Fruit fly (Drosophila melanogaster) whole organism, embryonic: ENCODE measurements around the gene cni.

ENCODE experiments used
- Bdp1 ChIP-seq: fragments of 200-800 bp; sonication (Bioruptor generic); optimal IDR thresholded peaks from 3 replicates; lab custom pipeline; 2016; ENCODE audit warnings: missing biosample characterization, missing genetic modification characterization
- CG10979 ChIP-seq: fragments of 200-800 bp; sonication (Bioruptor generic); optimal IDR thresholded peaks from 2 replicates; lab custom pipeline; 2018; ENCODE audit warnings: missing biosample characterization, mild to moderate bottlenecking, missing genetic modification characterization, moderate library complexity
- CG11696 ChIP-seq: fragments of 200-800 bp; sonication (Bioruptor generic); IDR thresholded peaks from 2 replicates; pipeline ENCODE4 v1.3.6; 2022; ENCODE audit warnings: missing biosample characterization, missing genetic modification characterization
- CG14667 ChIP-seq: fragments of 200-800 bp; sonication (Bioruptor generic); IDR thresholded peaks from 2 replicates; pipeline ENCODE4 v1.3.6; 2022; ENCODE audit warnings: missing biosample characterization, missing genetic modification characterization
- CG16813 ChIP-seq: fragments of 200-800 bp; sonication (Bioruptor generic); IDR thresholded peaks from 3 replicates; pipeline ENCODE4 v1.3.6; 2022; ENCODE audit warnings: missing biosample characterization, missing genetic modification characterization; ENCODE audit not compliant: partially characterized antibody
- CG18262 ChIP-seq: fragments of 200-800 bp; optimal IDR thresholded peaks from 3 replicates; lab custom pipeline; 2019; ENCODE audit warnings: missing biosample characterization, mild to moderate bottlenecking, missing genetic modification characterization, moderate library complexity
- CG2120 ChIP-seq: fragments of 200-800 bp; sonication (Bioruptor generic); optimal IDR thresholded peaks from 3 replicates; lab custom pipeline; 2016; ENCODE audit warnings: missing biosample characterization, missing genetic modification characterization
- CG33213 ChIP-seq: fragments of 200-800 bp; sonication (Bioruptor generic); optimal IDR thresholded peaks from 3 replicates; lab custom pipeline; 2016; ENCODE audit warnings: missing biosample characterization, missing genetic modification characterization
- CG34422 ChIP-seq: fragments of 200-800 bp; sonication (Bioruptor generic); IDR thresholded peaks from 3 replicates; pipeline ENCODE4 v1.3.6; 2022; ENCODE audit warnings: missing biosample characterization, missing genetic modification characterization
- CG3838 ChIP-seq: fragments of 200-800 bp; sonication (Bioruptor generic); optimal IDR thresholded peaks from 3 replicates; lab custom pipeline; 2016; ENCODE audit warnings: missing biosample characterization, missing genetic modification characterization
- CG4730 ChIP-seq: fragments of 200-800 bp; sonication (Bioruptor generic); IDR thresholded peaks from 2 replicates; pipeline ENCODE4 v1.3.6; 2022; ENCODE audit warnings: missing biosample characterization, missing genetic modification characterization
- CG4854 ChIP-seq: fragments of 200-800 bp; sonication (Bioruptor generic); optimal IDR thresholded peaks from 2 replicates; lab custom pipeline; 2016; ENCODE audit warnings: missing biosample characterization, missing genetic modification characterization, inconsistent platforms
- CG6272 ChIP-seq: fragments of 200-800 bp; sonication (Bioruptor generic); IDR thresholded peaks from 2 replicates; pipeline ENCODE4 v1.3.6; 2022; ENCODE audit warnings: missing biosample characterization, missing genetic modification characterization
- CG6765 ChIP-seq: fragments of 200-800 bp; sonication (Bioruptor generic); optimal IDR thresholded peaks from 3 replicates; lab custom pipeline; 2017; ENCODE audit warnings: missing biosample characterization, mild to moderate bottlenecking, missing genetic modification characterization
- CG8089 ChIP-seq: fragments of 200-800 bp; sonication (Bioruptor generic); optimal IDR thresholded peaks from 3 replicates; lab custom pipeline; 2016; ENCODE audit warnings: missing biosample characterization, missing genetic modification characterization
- CG8765 ChIP-seq: fragments of 200-800 bp; sonication (Bioruptor generic); IDR thresholded peaks from 2 replicates; pipeline ENCODE4 v1.3.6; 2022; ENCODE audit warnings: missing biosample characterization, missing genetic modification characterization
- Chrac-16 ChIP-seq: fragments of 200-800 bp; sonication (Bioruptor generic); optimal IDR thresholded peaks from 3 replicates; lab custom pipeline; 2016; ENCODE audit warnings: missing biosample characterization, missing genetic modification characterization
- CrebB ChIP-seq: fragments of 200-800 bp; sonication (Bioruptor generic); optimal IDR thresholded peaks from 3 replicates; lab custom pipeline; 2018; ENCODE audit warnings: missing biosample characterization, mild to moderate bottlenecking, missing genetic modification characterization
- D19A ChIP-seq: fragments of 200-800 bp; optimal IDR thresholded peaks from 3 replicates; lab custom pipeline; 2019; ENCODE audit warnings: missing biosample characterization, mild to moderate bottlenecking, missing genetic modification characterization, moderate library complexity
- Dip3 ChIP-seq: fragments of 200-800 bp; sonication (Bioruptor generic); optimal IDR thresholded peaks from 3 replicates; lab custom pipeline; 2016; ENCODE audit warnings: missing biosample characterization, missing genetic modification characterization
- Doc2 ChIP-seq: fragments of 200-800 bp; sonication (Bioruptor generic); IDR thresholded peaks from 2 replicates; pipeline ENCODE4 v1.3.6; 2022; ENCODE audit warnings: missing biosample characterization, missing genetic modification characterization
- H15 ChIP-seq: fragments of 200-800 bp; sonication (Bioruptor generic); IDR thresholded peaks from 3 replicates; pipeline ENCODE4 v1.3.6; 2022; ENCODE audit warnings: missing biosample characterization, missing genetic modification characterization
- Hr39 ChIP-seq: fragments of >200 bp; optimal IDR thresholded peaks from 2 replicates; lab custom pipeline; 2017
- MTF-1 ChIP-seq: fragments of 200-800 bp; sonication (Bioruptor generic); optimal IDR thresholded peaks from 2 replicates; lab custom pipeline; 2018; ENCODE audit warnings: missing biosample characterization, mild to moderate bottlenecking, missing genetic modification characterization, borderline replicate concordance
- Med ChIP-seq: fragments of 200-800 bp; sonication (Bioruptor generic); peaks from one replicate; lab custom pipeline; 2016; ENCODE audit warnings: missing biosample characterization, missing genetic modification characterization, mild to moderate bottlenecking, inconsistent platforms, moderate library complexity
- Mes4 ChIP-seq: fragments of 200-800 bp; sonication (Bioruptor generic); optimal IDR thresholded peaks from 2 replicates; lab custom pipeline; 2016; ENCODE audit warnings: missing biosample characterization, missing genetic modification characterization
- Optix ChIP-seq: fragments of 200-800 bp; sonication (Bioruptor generic); IDR thresholded peaks from 3 replicates; pipeline ENCODE4 v1.3.6; 2022; ENCODE audit warnings: missing biosample characterization, missing genetic modification characterization
- Sin3A ChIP-seq: fragments of >200 bp; optimal IDR thresholded peaks from 2 replicates; lab custom pipeline; 2018
- Sry-δ ChIP-seq: fragments of 200-800 bp; sonication (Bioruptor generic); optimal IDR thresholded peaks from 2 replicates; lab custom pipeline; 2016; ENCODE audit warnings: missing biosample characterization, missing genetic modification characterization
- ap ChIP-seq: fragments of 200-800 bp; sonication (Bioruptor generic); IDR thresholded peaks from 2 replicates; pipeline ENCODE4 v1.3.6; 2022; ENCODE audit warnings: missing biosample characterization, missing genetic modification characterization
- bbx ChIP-seq: fragments of 200-800 bp; sonication (Bioruptor generic); IDR thresholded peaks from 2 replicates; pipeline ENCODE4 v1.3.6; 2022; ENCODE audit warnings: missing biosample characterization, missing genetic modification characterization; ENCODE audit not compliant: partially characterized antibody
- dysf ChIP-seq: fragments of 200-800 bp; sonication (Bioruptor generic); IDR thresholded peaks from 3 replicates; pipeline ENCODE4 v1.3.6; 2022; ENCODE audit warnings: missing biosample characterization, missing genetic modification characterization
- exex ChIP-seq: fragments of 200-800 bp; sonication (Bioruptor generic); optimal IDR thresholded peaks from 4 replicates; lab custom pipeline; 2018; ENCODE audit warnings: missing biosample characterization, mild to moderate bottlenecking, missing genetic modification characterization, moderate library complexity
- gsb-n ChIP-seq: fragments of 200-800 bp; sonication (Bioruptor generic); optimal IDR thresholded peaks from 3 replicates; lab custom pipeline; 2018; ENCODE audit warnings: missing biosample characterization, mild to moderate bottlenecking, missing genetic modification characterization
- h ChIP-seq: fragments of >200 bp; optimal IDR thresholded peaks from 2 replicates; lab custom pipeline; 2017
- hbn ChIP-seq: fragments of 200-800 bp; sonication (Bioruptor generic); IDR thresholded peaks from 2 replicates; pipeline ENCODE4 v1.3.6; 2022; ENCODE audit warnings: missing biosample characterization, missing genetic modification characterization; ENCODE audit not compliant: partially characterized antibody
- insv ChIP-seq, 2 experiments: fragments of 200-800 bp; sonication (Bioruptor generic); optimal IDR thresholded peaks; 3 replicates each; lab custom pipeline; 2016 to 2018; ENCODE audit warnings: missing biosample characterization in 2 of 2, missing genetic modification characterization in 2 of 2
- kah ChIP-seq: fragments of 200-800 bp; sonication (Bioruptor generic); optimal IDR thresholded peaks from 2 replicates; lab custom pipeline; 2018; ENCODE audit warnings: missing biosample characterization, mild to moderate bottlenecking, missing genetic modification characterization
- klu ChIP-seq: fragments of 200-800 bp; sonication (Bioruptor generic); IDR thresholded peaks from 2 replicates; pipeline ENCODE4 v1.3.6; 2022; ENCODE audit warnings: missing biosample characterization, missing genetic modification characterization
- lola ChIP-seq, 3 experiments: fragments of >200 bp in 2 of 3; fragments of 200-800 bp in 1 of 3; sonication (Bioruptor generic) in 1 of 3; optimal IDR thresholded peaks; 2 replicates each; lab custom pipeline; 2017 to 2019; ENCODE audit warnings: missing biosample characterization in 3 of 3, missing genetic modification characterization in 3 of 3, mild to moderate bottlenecking in 1 of 3, moderate library complexity in 1 of 3
- lov ChIP-seq, 2 experiments: fragments of 200-800 bp in 1 of 2; fragments of >200 bp in 1 of 2; sonication (Bioruptor generic) in 1 of 2; IDR thresholded peaks in 1 of 2; optimal IDR thresholded peaks in 1 of 2; 2 replicates in 1 of 2; 3 replicates in 1 of 2; pipeline versions ENCODE4 v1.3.6 to Lab custom; 2017 to 2022; ENCODE audit warnings: missing biosample characterization in 1 of 2, missing genetic modification characterization in 1 of 2
- nau ChIP-seq: fragments of 200-800 bp; sonication (Bioruptor generic); optimal IDR thresholded peaks from 3 replicates; lab custom pipeline; 2017; ENCODE audit warnings: missing biosample characterization, mild to moderate bottlenecking, missing genetic modification characterization, missing genetic modification reagents
- pnt ChIP-seq: fragments of 200-800 bp; sonication (Bioruptor generic); optimal IDR thresholded peaks from 3 replicates; lab custom pipeline; 2016; ENCODE audit warnings: missing biosample characterization, missing genetic modification characterization
- rib ChIP-seq: fragments of 200-800 bp; sonication (Bioruptor generic); IDR thresholded peaks from 2 replicates; pipeline ENCODE4 v1.3.6; 2022; ENCODE audit warnings: missing biosample characterization, missing genetic modification characterization
- sob ChIP-seq: fragments of 200-800 bp; sonication (Bioruptor generic); IDR thresholded peaks from 2 replicates; pipeline ENCODE4 v1.3.6; 2022; ENCODE audit warnings: missing biosample characterization, missing genetic modification characterization
- ttk ChIP-seq: fragments of 200-800 bp; sonication (Bioruptor generic); IDR thresholded peaks from 2 replicates; pipeline ENCODE4 v2.1.2; 2022; ENCODE audit warnings: missing biosample characterization, missing genetic modification characterization
- usp ChIP-seq: fragments of >200 bp; optimal IDR thresholded peaks from 2 replicates; lab custom pipeline; 2017; ENCODE audit warnings: missing biosample characterization, missing genetic modification characterization

cni gene

DNA sequence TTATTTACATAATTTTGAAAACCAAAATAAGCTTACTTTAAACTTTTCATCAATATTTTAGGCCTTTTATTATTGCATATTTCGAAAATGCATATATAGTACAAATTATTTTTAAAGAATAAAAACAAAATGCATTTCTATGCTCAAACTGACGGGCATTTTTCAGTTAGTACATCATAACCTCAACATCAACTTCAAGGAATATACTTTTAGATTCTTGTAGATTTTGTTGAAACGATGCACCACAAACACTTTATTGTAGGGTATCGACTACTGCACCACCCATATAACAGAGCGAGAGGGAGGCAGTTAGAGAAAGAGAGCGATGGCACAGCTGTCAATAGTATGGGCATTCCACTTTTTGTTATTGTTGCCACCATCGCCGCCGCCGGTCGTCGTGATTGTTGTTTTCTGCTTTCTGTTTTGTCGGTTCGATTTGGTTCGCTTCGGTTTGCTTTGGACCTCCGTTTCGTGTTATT, 30.7 kb downstream of the cni start (continued):
- peak; percentile 93 for TF ChIP-seq nau (GFP tag; lab: Kevin White, UChicago)
- TF ChIP-seq usp (GFP tag; lab: Kevin White, UChicago), result no peak
- TF ChIP-seq MTF-1 (GFP tag; lab: Kevin White, UChicago), result peak; percentile 51
- TF ChIP-seq h, result no peak
- peak; percentile 97 for TF ChIP-seq CG18262 (tag; lab: Kevin White, UChicago)
- TF ChIP-seq CG16813 (GFP tag; lab: Robert Waterston, UW), result no peak
- TF ChIP-seq CG6765 (GFP tag; lab: Kevin White, UChicago), result peak; percentile 67
- peak; percentile 88 for TF ChIP-seq dysf
- peak; percentile 81 for TF ChIP-seq Mes4 (GFP tag; lab: Kevin White, UChicago)
- TF ChIP-seq lola (GFP tag; optimal IDR thresholded peaks at IDR 0.05; lab: Kevin White, UChicago), result peak in 1 of 3 experiments; percentile 94
- peak; percentile 29 for TF ChIP-seq Sry-δ (GFP tag; lab: Kevin White, UChicago)
- TF ChIP-seq kah (GFP tag; lab: Kevin White, UChicago), result peak; percentile 84
- no peak for TF ChIP-seq hbn (GFP tag; lab: Robert Waterston, UW)
- TF ChIP-seq ap (GFP tag; lab: Robert Waterston, UW), result peak; percentile 71
- TF ChIP-seq bbx (GFP tag; lab: Robert Waterston, UW), result peak; percentile 47
- peak; percentile 90 for TF ChIP-seq pnt (GFP tag; lab: Kevin White, UChicago)
- TF ChIP-seq Hr39 (lab: Kevin White, UChicago), result no peak
- TF ChIP-seq Dip3 (GFP tag; lab: Kevin White, UChicago), result peak; percentile 54
- peak; percentile 56 for TF ChIP-seq Bdp1 (GFP tag; lab: Kevin White, UChicago)
- peak; percentile 64; the same call in 1 of the 3 replicates for TF ChIP-seq Optix (GFP tag; lab: Robert Waterston, UW)
- TF ChIP-seq gsb-n (tag; lab: Kevin White, UChicago), result peak; percentile 88
- peak; percentile 58; the same call in 1 of the 2 replicates for TF ChIP-seq CG6272 (GFP tag; lab: Robert Waterston, UW)
- TF ChIP-seq ttk (GFP tag; lab: Robert Waterston, UW), result peak; percentile 76
- TF ChIP-seq CG8089 (GFP tag; lab: Kevin White, UChicago), result peak; percentile 81
- peak; percentile 55; the same call in 1 of the 2 replicates for TF ChIP-seq CG14667 (GFP tag; lab: Robert Waterston, UW)
- TF ChIP-seq Chrac-16 (GFP tag; lab: Kevin White, UChicago), result peak; percentile 85
- TF ChIP-seq CG10979, result peak; percentile 95
- TF ChIP-seq Med (GFP tag; lab: Kevin White, UChicago), result peak; percentile 95
- TF ChIP-seq CG34422 (GFP tag; lab: Robert Waterston, UW), result peak; percentile 76; the same call in 2 of the 3 replicates
- peak; percentile 75 for TF ChIP-seq CrebB (tag; lab: Kevin White, UChicago)
- TF ChIP-seq Doc2 (GFP tag; lab: Robert Waterston, UW), result peak; percentile 56; the same call in 1 of the 2 replicates
- TF ChIP-seq CG2120, result peak; percentile 65
- peak; percentile 74; the same call in 2 of the 3 replicates for TF ChIP-seq H15 (GFP tag; lab: Robert Waterston, UW)
- no peak for TF ChIP-seq CG8765
- TF ChIP-seq CG33213 (GFP tag; lab: Kevin White, UChicago), result peak; percentile 65
- peak; percentile 96 for TF ChIP-seq D19A (tag; lab: Kevin White, UChicago)
- peak; percentile 41 for TF ChIP-seq exex (tag; lab: Kevin White, UChicago)
- peak; percentile 45; the same call in 1 of the 2 replicates for TF ChIP-seq rib (GFP tag; lab: Robert Waterston, UW)
- no peak for TF ChIP-seq CG11696 (GFP tag; lab: Robert Waterston, UW)
- no peak; the same call in 1 of the 2 replicates for TF ChIP-seq klu (GFP tag; lab: Robert Waterston, UW)
- peak; percentile 76 for TF ChIP-seq CG3838 (GFP tag; lab: Kevin White, UChicago)
- peak; percentile 71 for TF ChIP-seq CG4730 (GFP tag; lab: Robert Waterston, UW)
- peak in 1 of 2 experiments; percentile 53 for TF ChIP-seq insv (GFP tag; optimal IDR thresholded peaks at IDR 0.05; lab: Kevin White, UChicago)
- TF ChIP-seq CG4854 (GFP tag; lab: Kevin White, UChicago), result peak; percentile 84
- no peak for TF ChIP-seq Sin3A (lab: Kevin White, UChicago)
- peak; percentile 55; the same call in 1 of the 2 replicates for TF ChIP-seq sob (GFP tag; lab: Robert Waterston, UW)
- no peak for TF ChIP-seq lov (optimal IDR thresholded peaks at IDR 0.05; lab: Kevin White, UChicago)
- no peak; the same call in 2 of the 3 replicates for TF ChIP-seq lov (GFP tag; IDR thresholded peaks at IDR 0.05; lab: Robert Waterston, UW)
